ENCODE assay signal across 6 worm cellular contexts in the genomic region with DNA sequence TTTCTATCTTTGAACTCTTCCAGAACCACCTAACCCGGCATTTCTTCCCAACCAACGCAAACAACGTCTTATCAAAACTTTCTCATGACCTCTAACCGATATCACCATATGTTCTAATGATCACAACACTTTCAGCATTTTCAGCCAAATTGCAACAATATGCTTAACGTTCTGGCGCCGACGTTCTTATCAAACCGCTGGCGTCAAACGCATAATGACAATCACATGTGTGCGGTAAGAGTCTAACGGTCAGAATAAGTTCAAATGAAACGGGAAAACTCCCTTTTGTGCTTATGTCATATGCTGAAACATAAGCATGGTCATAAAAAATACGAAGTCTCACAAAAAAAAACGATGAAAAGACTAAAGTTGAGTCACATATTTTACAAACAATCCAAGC.
A peak's percentile ranks its signal among the peaks of the same experiment; 100 is the strongest.
TF ChIP-seq lines count a peak whose summit lies in the region.

No protein-coding gene starts in this region.

TF ChIP-seq in whole organism, L1 larva, 84 proteins besides CTCF, POLR2A, EP300 and RAD21 (continues in another document):
- TF ChIP-seq mef-2 (tag; optimal IDR thresholded peaks at IDR 0.05; lab: Kevin White, UChicago) (no peak), nhr-76 (tag; optimal IDR thresholded peaks at IDR 0.05; lab: Kevin White, UChicago) (no peak), jun-1 (tag; optimal IDR thresholded peaks at IDR 0.05; lab: Kevin White, UChicago) (peak; percentile 10), dsc-1 (tag; optimal IDR thresholded peaks at IDR 0.05; lab: Kevin White, UChicago) (no peak), xbp-1 (tag; optimal IDR thresholded peaks at IDR 0.05; lab: Kevin White, UChicago) (no peak), tbx-2 (tag; optimal IDR thresholded peaks at IDR 0.05; lab: Kevin White, UChicago) (no peak), lin-15B (tag; optimal IDR thresholded peaks at IDR 0.05; lab: Kevin White, UChicago) (no peak), lin-14 (GFP tag; optimal IDR thresholded peaks at IDR 0.05; lab: Kevin White, UChicago) (peak; percentile 2), nhr-90 (tag; optimal IDR thresholded peaks at IDR 0.05; lab: Kevin White, UChicago; ENCODE audit: poor library complexity) (peak; percentile 28), sptf-1 (tag; optimal IDR thresholded peaks at IDR 0.05; lab: Kevin White, UChicago) (no peak), nhr-28 (tag; optimal IDR thresholded peaks at IDR 0.05; lab: Kevin White, UChicago) (no peak), nhr-11 (tag; optimal IDR thresholded peaks at IDR 0.05; lab: Kevin White, UChicago) (no peak), ceh-82 (tag; optimal IDR thresholded peaks at IDR 0.05; lab: Kevin White, UChicago) (no peak), nhr-77 (tag; optimal IDR thresholded peaks at IDR 0.05; lab: Kevin White, UChicago) (no peak), lin-35 (GFP tag; optimal IDR thresholded peaks at IDR 0.05; lab: Kevin White, UChicago) (peak in 1 of 2 experiments; percentile 73)

TF ChIP-seq in whole organism, L2 larva, 48 proteins besides CTCF, POLR2A, EP300 and RAD21 (continues in another document):
- peak; percentile 7 for TF ChIP-seq nhr-129 (tag; optimal IDR thresholded peaks at IDR 0.05; lab: Kevin White, UChicago)
- TF ChIP-seq dmd-4 (tag; optimal IDR thresholded peaks at IDR 0.05; lab: Kevin White, UChicago), result no peak
- no peak for TF ChIP-seq unc-62 (GFP tag; optimal IDR thresholded peaks at IDR 0.05; lab: Kevin White, UChicago)
- TF ChIP-seq mdl-1 (tag; optimal IDR thresholded peaks at IDR 0.05; lab: Kevin White, UChicago), result peak in 1 of 2 experiments; percentile 63
- TF ChIP-seq egl-27 (tag; optimal IDR thresholded peaks at IDR 0.05; lab: Kevin White, UChicago), result no peak
- TF ChIP-seq sem-4 (tag; optimal IDR thresholded peaks at IDR 0.05; lab: Kevin White, UChicago), result no peak
- TF ChIP-seq elt-1 (tag; optimal IDR thresholded peaks at IDR 0.05; lab: Kevin White, UChicago), result no peak
- peak; percentile 78 for TF ChIP-seq F13H6.1 (tag; optimal IDR thresholded peaks at IDR 0.05; lab: Kevin White, UChicago)
- TF ChIP-seq ama-1 (optimal IDR thresholded peaks at IDR 0.05; lab: Kevin White, UChicago), result no peak
- peak; percentile 66 for TF ChIP-seq crh-2 (tag; optimal IDR thresholded peaks at IDR 0.05; lab: Kevin White, UChicago)
- TF ChIP-seq nhr-6 (tag; optimal IDR thresholded peaks at IDR 0.05; lab: Kevin White, UChicago), result no peak
- no peak for TF ChIP-seq ztf-4 (tag; optimal IDR thresholded peaks at IDR 0.05; lab: Kevin White, UChicago)
- no peak for TF ChIP-seq aly-2 (tag; optimal IDR thresholded peaks at IDR 0.05; lab: Kevin White, UChicago)
- peak; percentile 92 for TF ChIP-seq sma-9 (GFP tag; optimal IDR thresholded peaks at IDR 0.05; lab: Kevin White, UChicago)
- no peak for TF ChIP-seq sma-9 (tag; optimal IDR thresholded peaks at IDR 0.05; lab: Kevin White, UChicago)

TF ChIP-seq in whole organism, L3 larva, 47 proteins besides CTCF, POLR2A, EP300 and RAD21 (continues in another document):
- TF ChIP-seq lin-39 (tag; optimal IDR thresholded peaks at IDR 0.05; lab: Kevin White, UChicago) (no peak), fos-1 (tag; optimal IDR thresholded peaks at IDR 0.05; lab: Kevin White, UChicago) (no peak), pha-4 (tag; optimal IDR thresholded peaks at IDR 0.05; lab: Kevin White, UChicago) (peak; percentile 76), sea-2 (GFP tag; optimal IDR thresholded peaks at IDR 0.05; lab: Kevin White, UChicago) (no peak), R02D3.7 (tag; optimal IDR thresholded peaks at IDR 0.05; lab: Kevin White, UChicago) (no peak), zag-1 (tag; optimal IDR thresholded peaks at IDR 0.05; lab: Kevin White, UChicago) (no peak), egl-5 (tag; optimal IDR thresholded peaks at IDR 0.05; lab: Kevin White, UChicago) (no peak), fkh-10 (GFP tag; optimal IDR thresholded peaks at IDR 0.05; lab: Kevin White, UChicago) (no peak), ceh-16 (tag; optimal IDR thresholded peaks at IDR 0.05; lab: Kevin White, UChicago) (no peak), ZK546.5 (tag; optimal IDR thresholded peaks at IDR 0.05; lab: Kevin White, UChicago) (no peak), unc-62 (GFP tag; optimal IDR thresholded peaks at IDR 0.05; lab: Kevin White, UChicago) (no peak), daf-12 (tag; optimal IDR thresholded peaks at IDR 0.05; lab: Kevin White, UChicago) (no peak), egl-27 (tag; optimal IDR thresholded peaks at IDR 0.05; lab: Kevin White, UChicago) (no peak), aly-2 (tag; optimal IDR thresholded peaks at IDR 0.05; lab: Kevin White, UChicago) (no peak), jun-1 (tag; optimal IDR thresholded peaks at IDR 0.05; lab: Kevin White, UChicago) (peak; percentile 60), ztf-11 (tag; optimal IDR thresholded peaks at IDR 0.05; lab: Kevin White, UChicago) (no peak)

TF ChIP-seq in whole organism, L4 larva, 104 proteins besides CTCF, POLR2A, EP300 and RAD21 (continues in another document):
- TF ChIP-seq duxl-1 (tag; optimal IDR thresholded peaks at IDR 0.05; lab: Kevin White, UChicago; ENCODE audit: poor library complexity) (no peak), pqm-1 (tag; optimal IDR thresholded peaks at IDR 0.05; lab: Kevin White, UChicago) (peak; percentile 81), nhr-42 (GFP tag; IDR thresholded peaks at IDR 0.05; lab: Robert Waterston, UW) (no peak), attf-4 (tag; optimal IDR thresholded peaks at IDR 0.05; lab: Kevin White, UChicago) (no peak), mep-1 (tag; optimal IDR thresholded peaks at IDR 0.05; lab: Kevin White, UChicago) (peak; percentile 60), zip-2 (tag; optimal IDR thresholded peaks at IDR 0.05; lab: Kevin White, UChicago) (no peak), mxl-2 (GFP tag; conservative IDR thresholded peaks at IDR 0.05; lab: Robert Waterston, UW) (no peak), daf-8 (GFP tag; IDR thresholded peaks at IDR 0.05; lab: Robert Waterston, UW) (no peak), lir-3 (tag; optimal IDR thresholded peaks at IDR 0.05; lab: Kevin White, UChicago) (no peak), nhr-25 (tag; optimal IDR thresholded peaks at IDR 0.05; lab: Kevin White, UChicago; ENCODE audit: borderline replicate concordance, insufficient read depth) (no peak), ama-1 (optimal IDR thresholded peaks at IDR 0.05; lab: Kevin White, UChicago) (no peak), ztf-11 (tag; optimal IDR thresholded peaks at IDR 0.05; lab: Kevin White, UChicago) (no peak), ces-1 (GFP tag; optimal IDR thresholded peaks at IDR 0.05; lab: Kevin White, UChicago) (no peak), hlh-11 (tag; optimal IDR thresholded peaks at IDR 0.05; lab: Kevin White, UChicago) (peak; percentile 95), cey-2 (tag; optimal IDR thresholded peaks at IDR 0.05; lab: Kevin White, UChicago; ENCODE audit: borderline replicate concordance, insufficient read depth) (no peak), daf-12 (tag; optimal IDR thresholded peaks at IDR 0.05; lab: Kevin White, UChicago) (no peak)

TF ChIP-seq in whole organism, late embryonic, 69 proteins besides CTCF, POLR2A, EP300 and RAD21:
- TF ChIP-seq ceh-19 (GFP tag; optimal IDR thresholded peaks at IDR 0.05; lab: Kevin White, UChicago) (no peak), elt-2 (tag; optimal IDR thresholded peaks at IDR 0.05; lab: Kevin White, UChicago) (peak; percentile 50)
TF ChIP-seq in whole organism, late embryonic: peak in this region for 1.

TF ChIP-seq in whole organism, young adult, 124 proteins besides CTCF, POLR2A, EP300 and RAD21 (continues in another document):
- no peak for TF ChIP-seq B0261.1 (tag; optimal IDR thresholded peaks at IDR 0.05; lab: Kevin White, UChicago)
- TF ChIP-seq nhr-90 (tag; optimal IDR thresholded peaks at IDR 0.05; lab: Kevin White, UChicago), result peak; percentile 43
- TF ChIP-seq D2030.7 (GFP tag; IDR thresholded peaks at IDR 0.05; lab: Robert Waterston, UW), result no peak
- TF ChIP-seq F37B4.10 (GFP tag; IDR thresholded peaks at IDR 0.05; lab: Robert Waterston, UW), result no peak
- TF ChIP-seq attf-6 (GFP tag; IDR thresholded peaks at IDR 0.05; lab: Robert Waterston, UW), result no peak
- TF ChIP-seq let-526 (GFP tag; IDR thresholded peaks at IDR 0.05; lab: Robert Waterston, UW), result peak; percentile 54; the same call in 1 of the 2 replicates
- no peak for TF ChIP-seq ZK185.1 (tag; optimal IDR thresholded peaks at IDR 0.05; lab: Kevin White, UChicago; ENCODE audit: poor library complexity, severe bottlenecking)
- no peak for TF ChIP-seq K11D2.4 (GFP tag; IDR thresholded peaks at IDR 0.05; lab: Robert Waterston, UW)
- no peak for TF ChIP-seq cebp-1 (GFP tag; IDR thresholded peaks at IDR 0.05; lab: Robert Waterston, UW)
- TF ChIP-seq cebp-1 (tag; optimal IDR thresholded peaks at IDR 0.05; lab: Kevin White, UChicago), result peak; percentile 69
- TF ChIP-seq atf-7 (tag; optimal IDR thresholded peaks at IDR 0.05; lab: Kevin White, UChicago), result peak; percentile 84
- TF ChIP-seq F57C9.4 (tag; optimal IDR thresholded peaks at IDR 0.05; lab: Kevin White, UChicago), result no peak
- no peak for TF ChIP-seq akir-1 (GFP tag; optimal IDR thresholded peaks at IDR 0.05; lab: Kevin White, UChicago)
- 0 out of 2 replicates have a peak, but pooled peaks have one; percentile 19 for TF ChIP-seq egl-44 (GFP tag; IDR thresholded peaks at IDR 0.05; lab: Robert Waterston, UW)
- 0 out of 2 replicates have a peak, but pooled peaks have one; percentile 22 for TF ChIP-seq hmg-20 (GFP tag; IDR thresholded peaks at IDR 0.05; lab: Robert Waterston, UW)
- TF ChIP-seq ztf-22 (GFP tag; optimal IDR thresholded peaks at IDR 0.05; lab: Kevin White, UChicago), result peak; percentile 56
- peak; percentile 95 for TF ChIP-seq nhr-80 (tag; optimal IDR thresholded peaks at IDR 0.05; lab: Kevin White, UChicago)
- TF ChIP-seq C17E4.6 (GFP tag; IDR thresholded peaks at IDR 0.05; lab: Robert Waterston, UW), result no peak
- no peak for TF ChIP-seq somi-1 (GFP tag; optimal IDR thresholded peaks at IDR 0.05; lab: Kevin White, UChicago)
- peak; percentile 45 for TF ChIP-seq chd-7 (tag; optimal IDR thresholded peaks at IDR 0.05; lab: Kevin White, UChicago)
- peak; percentile 69; the same call in 1 of the 2 replicates for TF ChIP-seq Y95B8A.8 (GFP tag; IDR thresholded peaks at IDR 0.05; lab: Robert Waterston, UW)
- TF ChIP-seq hlh-26 (GFP tag; conservative IDR thresholded peaks at IDR 0.05; lab: Robert Waterston, UW), result no peak
- TF ChIP-seq tbp1 (GFP tag; optimal IDR thresholded peaks at IDR 0.05; lab: Kevin White, UChicago), result peak; percentile 23
- TF ChIP-seq ets-4 (GFP tag; optimal IDR thresholded peaks at IDR 0.05; lab: Kevin White, UChicago), result peak; percentile 59
- no peak for TF ChIP-seq snpc-4 (GFP tag; optimal IDR thresholded peaks at IDR 0.05; lab: Kevin White, UChicago)
- TF ChIP-seq snpc-4 (tag; optimal IDR thresholded peaks at IDR 0.05; lab: Kevin White, UChicago), result no peak
- no peak for TF ChIP-seq hsf-1 (GFP tag; IDR thresholded peaks at IDR 0.05; lab: Robert Waterston, UW)
- no peak for TF ChIP-seq lag-1 (GFP tag; IDR thresholded peaks at IDR 0.05; lab: Robert Waterston, UW)
- no peak for TF ChIP-seq repo-1 (tag; optimal IDR thresholded peaks at IDR 0.05; lab: Kevin White, UChicago)
- TF ChIP-seq T26A5.8 (tag; optimal IDR thresholded peaks at IDR 0.05; lab: Kevin White, UChicago), result no peak
- peak; percentile 47 for TF ChIP-seq madf-10 (tag; optimal IDR thresholded peaks at IDR 0.05; lab: Kevin White, UChicago)
